Worm (Caenorhabditis elegans) whole organism, L2 larva: ENCODE data around the gene npr-43.

Source experiments
- ceh-16 ChIP-seq: fragments of 150-350 bp; optimal IDR thresholded peaks from 2 replicates; lab custom pipeline; 2014; ENCODE audit warnings: missing biosample characterization, missing genetic modification characterization
- mab-5 ChIP-seq: fragments of 150-350 bp; optimal IDR thresholded peaks from 2 replicates; lab custom pipeline; 2014; ENCODE audit warnings: missing biosample characterization, missing genetic modification characterization
- nhr-6 ChIP-seq: fragments of 150-350 bp; optimal IDR thresholded peaks from 2 replicates; lab custom pipeline; 2014; ENCODE audit warnings: missing biosample characterization, missing genetic modification characterization
- skn-1 ChIP-seq: sonication (generic microtip); optimal IDR thresholded peaks from 2 replicates; lab custom pipeline; 2017; ENCODE audit warnings: missing biosample characterization, missing genetic modification characterization
- sma-3 ChIP-seq: sonication (generic microtip); optimal IDR thresholded peaks from 2 replicates; lab custom pipeline; 2016; ENCODE audit warnings: missing genetic modification reagents, missing genetic modification characterization, missing compliant biosample characterization
- unc-55 ChIP-seq: fragments of 150-350 bp; sonication (generic microtip); optimal IDR thresholded peaks from 3 replicates; lab custom pipeline; 2014; ENCODE audit warnings: missing biosample characterization, missing genetic modification reagents, missing genetic modification characterization
- zag-1 ChIP-seq: fragments of 150-350 bp; optimal IDR thresholded peaks from 2 replicates; lab custom pipeline; 2014; ENCODE audit warnings: missing biosample characterization, missing genetic modification characterization

- no peak for TF ChIP-seq nhr-6
- TF ChIP-seq zag-1 (tag; lab: Kevin White, UChicago), result no peak
- no peak for TF ChIP-seq unc-55 (GFP tag; lab: Kevin White, UChicago)
- no peak for TF ChIP-seq sma-3 (GFP tag; lab: Kevin White, UChicago)
- no peak for TF ChIP-seq skn-1 (tag; lab: Kevin White, UChicago)
- TF ChIP-seq ceh-16 (tag; lab: Kevin White, UChicago), result no peak
- no peak for TF ChIP-seq mab-5 (tag; lab: Kevin White, UChicago)
Measured at ce11 chrV:14361973-14362372, 16.9 kb downstream of the npr-43 start.
